Worm (Caenorhabditis elegans) whole organism, late embryonic: Measurements from ENCODE around the gene F14D7.6.

Experiments used
- C38D4.7 ChIP-seq: fragments of 200-800 bp; sonication (Bioruptor generic); optimal IDR thresholded peaks from 2 replicates; lab custom pipeline; 2018; ENCODE audit warnings: mild to moderate bottlenecking, missing genetic modification characterization, moderate library complexity, missing compliant biosample characterization
- K09A11.1 ChIP-seq: sonication (generic microtip); optimal IDR thresholded peaks from 2 replicates; lab custom pipeline; 2017; ENCODE audit warnings: antibody characterized with exemption, mild to moderate bottlenecking, missing genetic modification characterization, missing compliant biosample characterization; ENCODE audit not compliant: insufficient read depth
- T23F11.4 ChIP-seq: fragments of 200-800 bp; sonication (Bioruptor generic); optimal IDR thresholded peaks from 2 replicates; lab custom pipeline; 2018; ENCODE audit warnings: mild to moderate bottlenecking, missing genetic modification characterization, missing compliant biosample characterization
- Y22D7AL.16 ChIP-seq: sonication (generic microtip); optimal IDR thresholded peaks from 2 replicates; lab custom pipeline; 2016; ENCODE audit warnings: missing genetic modification characterization, missing compliant biosample characterization
- ahr-1 ChIP-seq: sonication (generic microtip); optimal IDR thresholded peaks from 2 replicates; lab custom pipeline; 2016; ENCODE audit warnings: missing genetic modification characterization, missing compliant biosample characterization
- ama-1 ChIP-seq: fragments of 150-350 bp; optimal IDR thresholded peaks from 2 replicates; lab custom pipeline; 2014
- ceh-14 ChIP-seq: sonication (generic microtip); optimal IDR thresholded peaks from 2 replicates; lab custom pipeline; 2016; ENCODE audit warnings: missing genotype, missing genetic modification characterization, missing compliant biosample characterization
- ceh-18 ChIP-seq: sonication (generic microtip); optimal IDR thresholded peaks from 2 replicates; lab custom pipeline; 2016; ENCODE audit warnings: missing genetic modification characterization, missing compliant biosample characterization
- ceh-19 ChIP-seq: fragments of 200-800 bp; sonication (Bioruptor generic); optimal IDR thresholded peaks from 2 replicates; lab custom pipeline; 2018; ENCODE audit warnings: mild to moderate bottlenecking, missing genetic modification characterization, missing compliant biosample characterization
- ceh-2 ChIP-seq: sonication (generic microtip); optimal IDR thresholded peaks from 2 replicates; lab custom pipeline; 2016; ENCODE audit warnings: missing genotype, missing genetic modification characterization, missing compliant biosample characterization
- ceh-22 ChIP-seq: sonication (generic microtip); optimal IDR thresholded peaks from 2 replicates; lab custom pipeline; 2017; ENCODE audit warnings: missing biosample characterization, missing genetic modification characterization
- ceh-24 ChIP-seq: sonication (generic microtip); optimal IDR thresholded peaks from 2 replicates; lab custom pipeline; 2016; ENCODE audit warnings: mild to moderate bottlenecking, missing genetic modification characterization, missing compliant biosample characterization
- ceh-30 ChIP-seq: fragments of 150-350 bp; optimal IDR thresholded peaks from 2 replicates; lab custom pipeline; 2014; ENCODE audit warnings: missing biosample characterization, missing genetic modification characterization
- ceh-31 ChIP-seq: sonication (generic microtip); optimal IDR thresholded peaks from 2 replicates; lab custom pipeline; 2016; ENCODE audit warnings: missing genetic modification characterization, missing compliant biosample characterization
- ceh-34 ChIP-seq: sonication (generic microtip); optimal IDR thresholded peaks from 2 replicates; lab custom pipeline; 2016; ENCODE audit warnings: mild to moderate bottlenecking, missing genetic modification characterization, missing compliant biosample characterization
- ceh-6 ChIP-seq: fragments of 200-800 bp; sonication (Bioruptor generic); optimal IDR thresholded peaks from 2 replicates; lab custom pipeline; 2018; ENCODE audit warnings: mild to moderate bottlenecking, missing genetic modification characterization, missing compliant biosample characterization
- dmd-4 ChIP-seq: sonication (generic microtip); optimal IDR thresholded peaks from 2 replicates; lab custom pipeline; 2016; ENCODE audit warnings: borderline replicate concordance, missing genetic modification characterization, missing compliant biosample characterization
- dve-1 ChIP-seq: sonication (generic microtip); optimal IDR thresholded peaks from 2 replicates; lab custom pipeline; 2017; ENCODE audit warnings: antibody characterized with exemption, mild to moderate bottlenecking, missing genetic modification characterization, missing compliant biosample characterization
- elt-2 ChIP-seq: sonication (generic microtip); optimal IDR thresholded peaks from 2 replicates; lab custom pipeline; 2016; ENCODE audit warnings: missing genetic modification reagents, missing genetic modification characterization, missing compliant biosample characterization
- elt-4 ChIP-seq: sonication (generic microtip); optimal IDR thresholded peaks from 2 replicates; lab custom pipeline; 2016; ENCODE audit warnings: missing genetic modification characterization, missing compliant biosample characterization
- eyg-1 ChIP-seq: sonication (generic microtip); optimal IDR thresholded peaks from 2 replicates; lab custom pipeline; 2016; ENCODE audit warnings: missing genotype, missing genetic modification characterization, missing compliant biosample characterization
- fax-1 ChIP-seq: sonication (generic microtip); optimal IDR thresholded peaks from 2 replicates; lab custom pipeline; 2016; ENCODE audit warnings: missing genotype, missing genetic modification characterization, missing compliant biosample characterization
- fkh-6 ChIP-seq: sonication (generic microtip); optimal IDR thresholded peaks from 2 replicates; lab custom pipeline; 2016; ENCODE audit warnings: missing genetic modification characterization, missing compliant biosample characterization
- gmeb-2 ChIP-seq: sonication (generic microtip); optimal IDR thresholded peaks from 2 replicates; lab custom pipeline; 2016; ENCODE audit warnings: missing genetic modification characterization, inconsistent platforms, missing compliant biosample characterization
- hlh-13 ChIP-seq: fragments of 200-800 bp; sonication (Bioruptor generic); optimal IDR thresholded peaks from 2 replicates; lab custom pipeline; 2018; ENCODE audit warnings: mild to moderate bottlenecking, missing genetic modification characterization, missing compliant biosample characterization
- hlh-15 ChIP-seq: sonication (generic microtip); optimal IDR thresholded peaks from 2 replicates; lab custom pipeline; 2016; ENCODE audit warnings: missing genetic modification characterization, missing compliant biosample characterization
- hlh-6 ChIP-seq: sonication (generic microtip); optimal IDR thresholded peaks from 2 replicates; lab custom pipeline; 2016; ENCODE audit warnings: missing genotype, missing genetic modification characterization, missing compliant biosample characterization
- mec-3 ChIP-seq: sonication (generic microtip); optimal IDR thresholded peaks from 2 replicates; lab custom pipeline; 2016; ENCODE audit warnings: borderline replicate concordance, missing genetic modification characterization, missing compliant biosample characterization
- nhr-11 ChIP-seq: fragments of 150-350 bp; optimal IDR thresholded peaks from 2 replicates; lab custom pipeline; 2014; ENCODE audit warnings: missing biosample characterization, missing genetic modification characterization
- npax-4 ChIP-seq: sonication (generic microtip); optimal IDR thresholded peaks from 2 replicates; lab custom pipeline; 2016; ENCODE audit warnings: missing genetic modification characterization, missing compliant biosample characterization
- odd-2 ChIP-seq: sonication (generic microtip); optimal IDR thresholded peaks from 2 replicates; lab custom pipeline; 2017; ENCODE audit warnings: antibody characterized with exemption, mild to moderate bottlenecking, missing genetic modification characterization, missing compliant biosample characterization
- pax-1 ChIP-seq: fragments of 150-350 bp; optimal IDR thresholded peaks from 2 replicates; lab custom pipeline; 2014; ENCODE audit warnings: missing biosample characterization, missing genetic modification characterization
- pha-4 ChIP-seq: fragments of 150-350 bp; optimal IDR thresholded peaks from 2 replicates; lab custom pipeline; 2018; ENCODE audit warnings: missing biosample characterization, missing genetic modification reagents, missing genetic modification characterization
- pros-1 ChIP-seq: fragments of 150-350 bp; optimal IDR thresholded peaks from 2 replicates; lab custom pipeline; 2014; ENCODE audit warnings: missing biosample characterization, missing genetic modification reagents, missing genetic modification characterization
- ref-2 ChIP-seq: sonication (generic microtip); optimal IDR thresholded peaks from 2 replicates; lab custom pipeline; 2016; ENCODE audit warnings: missing genetic modification characterization, missing compliant biosample characterization
- sdc-2 ChIP-seq: sonication (generic microtip); optimal IDR thresholded peaks from 2 replicates; lab custom pipeline; 2016; ENCODE audit warnings: missing genotype, missing genetic modification characterization, missing compliant biosample characterization
- sox-2 ChIP-seq: fragments of 200-800 bp; sonication (Bioruptor generic); IDR thresholded peaks from 2 replicates; pipeline ENCODE4 v1.3.6; 2022; ENCODE audit warnings: missing genetic modification reagents, missing genetic modification characterization, missing compliant biosample characterization
- sox-4 ChIP-seq: sonication (generic microtip); optimal IDR thresholded peaks from 2 replicates; lab custom pipeline; 2017; ENCODE audit warnings: mild to moderate bottlenecking, missing genetic modification characterization, inconsistent platforms, missing compliant biosample characterization
- tbx-2 ChIP-seq: sonication (generic microtip); optimal IDR thresholded peaks from 2 replicates; lab custom pipeline; 2016; ENCODE audit warnings: missing genetic modification characterization, missing compliant biosample characterization
- unc-3 ChIP-seq, 2 experiments: fragments of 200-800 bp in 1 of 2; sonication (Bioruptor generic) in 1 of 2; sonication (generic microtip) in 1 of 2; conservative IDR thresholded peaks in 1 of 2; optimal IDR thresholded peaks in 1 of 2; 2 replicates each; pipeline versions ENCODE4 v1.3.6 to Lab custom; 2016 to 2022; ENCODE audit warnings: missing compliant biosample characterization in 2 of 2, missing genetic modification characterization in 2 of 2, missing genetic modification reagents in 1 of 2
- unc-42 ChIP-seq: sonication (generic microtip); optimal IDR thresholded peaks from 2 replicates; lab custom pipeline; 2016; ENCODE audit warnings: missing genotype, missing genetic modification characterization, missing compliant biosample characterization
- unc-55 ChIP-seq: sonication (generic microtip); optimal IDR thresholded peaks from 2 replicates; lab custom pipeline; 2017; ENCODE audit warnings: missing biosample characterization, missing genetic modification reagents, missing genetic modification characterization
- unc-86 ChIP-seq: sonication (generic microtip); optimal IDR thresholded peaks from 2 replicates; lab custom pipeline; 2016; ENCODE audit warnings: missing genetic modification characterization, missing compliant biosample characterization
- zip-5 ChIP-seq: sonication (generic microtip); optimal IDR thresholded peaks from 2 replicates; lab custom pipeline; 2016; ENCODE audit warnings: missing genetic modification characterization, missing compliant biosample characterization

F14D7.6 gene

DNA sequence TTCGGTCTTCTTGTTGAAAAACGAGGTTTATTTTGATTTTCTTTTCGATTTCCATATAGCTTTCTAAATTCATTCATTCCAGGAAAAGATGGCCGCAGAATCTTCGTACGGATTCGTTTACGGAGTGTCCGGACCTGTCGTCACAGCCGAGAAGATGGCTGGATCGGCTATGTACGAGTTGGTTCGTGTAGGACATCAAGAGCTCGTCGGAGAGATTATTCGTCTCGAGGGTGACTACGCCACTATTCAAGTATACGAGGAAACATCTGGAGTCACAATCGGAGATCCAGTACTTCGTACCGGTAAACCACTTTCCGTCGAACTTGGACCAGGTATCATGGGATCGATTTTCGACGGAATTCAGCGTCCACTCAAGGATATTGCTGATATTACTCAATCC is 50.4 kb downstream of the F14D7.6 start, which contains the start of gene vha-13:
vha-13 (plus strand) TSS at position 81 of the 400 bp plus-strand sequence.
- no peak for TF ChIP-seq ceh-22 (tag; lab: Kevin White, UChicago)
- TF ChIP-seq pax-1 (tag; lab: Kevin White, UChicago) = no peak
- no peak for TF ChIP-seq ama-1 (lab: Kevin White, UChicago)
- TF ChIP-seq ceh-18 (tag; lab: Kevin White, UChicago) = no peak
- no peak for TF ChIP-seq gmeb-2 (tag; lab: Kevin White, UChicago)
- no peak for TF ChIP-seq ceh-19 (GFP tag; lab: Kevin White, UChicago)
- no peak for TF ChIP-seq ceh-31 (tag; lab: Kevin White, UChicago)
- TF ChIP-seq hlh-6 = no peak
- TF ChIP-seq hlh-15 (tag; lab: Kevin White, UChicago) = no peak

DNA sequence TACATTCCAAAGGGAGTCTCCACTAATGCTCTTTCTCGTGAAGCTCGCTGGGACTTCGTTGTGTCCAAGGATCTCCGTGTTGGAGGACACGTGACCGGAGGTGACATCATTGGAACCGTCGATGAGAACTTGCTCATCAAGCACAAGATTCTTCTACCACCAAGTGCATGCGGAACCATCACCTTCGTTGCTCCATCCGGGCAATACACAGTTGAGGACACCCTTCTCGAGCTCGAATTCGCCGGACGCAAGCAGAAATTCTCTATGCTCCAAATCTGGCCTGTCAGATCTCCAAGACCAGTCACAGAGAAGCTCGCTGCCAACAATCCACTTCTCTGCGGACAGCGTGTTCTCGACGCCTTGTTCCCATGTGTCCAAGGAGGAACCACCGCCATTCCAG is 50.8 kb downstream of the F14D7.6 start:
- no peak for TF ChIP-seq T23F11.4 (GFP tag; lab: Kevin White, UChicago)

DNA sequence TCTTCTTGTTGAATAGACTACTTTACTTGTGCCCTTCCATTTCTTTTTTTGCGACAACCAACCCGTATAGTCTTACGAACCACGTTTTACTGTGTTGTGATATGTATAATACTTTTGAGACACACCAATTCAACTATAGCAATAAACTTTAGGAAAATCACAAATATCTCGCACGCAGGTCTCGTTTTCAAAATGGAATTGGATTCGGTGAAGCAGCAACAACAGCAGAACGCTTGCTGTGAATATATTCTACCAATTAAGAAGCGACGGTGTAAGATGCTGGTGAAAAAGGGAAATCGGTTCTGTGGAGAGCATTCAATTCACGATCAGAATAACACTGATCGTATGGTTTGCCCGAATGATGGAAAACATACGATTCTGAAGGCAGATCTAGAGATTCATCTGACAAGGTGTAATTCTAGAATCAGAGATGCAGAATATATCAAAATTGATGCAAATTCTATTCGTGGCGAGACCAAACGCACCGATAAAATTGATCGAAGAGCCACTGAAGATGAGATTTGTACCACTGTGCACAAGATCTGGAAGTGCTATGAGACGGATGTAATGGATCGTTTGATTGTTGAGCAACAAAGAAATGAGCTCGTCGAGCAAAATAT is 53.2 kb downstream of the F14D7.6 start, which contains the start of gene Y49A3A.3:
Y49A3A.3 (plus strand) TSS at position 153 of the 620 bp plus-strand sequence.
- TF ChIP-seq ama-1 (lab: Kevin White, UChicago) (peak; percentile 52), elt-2 (tag; lab: Kevin White, UChicago) (no peak)
- TF ChIP-seq, all 69 proteins: peak for 1

DNA sequence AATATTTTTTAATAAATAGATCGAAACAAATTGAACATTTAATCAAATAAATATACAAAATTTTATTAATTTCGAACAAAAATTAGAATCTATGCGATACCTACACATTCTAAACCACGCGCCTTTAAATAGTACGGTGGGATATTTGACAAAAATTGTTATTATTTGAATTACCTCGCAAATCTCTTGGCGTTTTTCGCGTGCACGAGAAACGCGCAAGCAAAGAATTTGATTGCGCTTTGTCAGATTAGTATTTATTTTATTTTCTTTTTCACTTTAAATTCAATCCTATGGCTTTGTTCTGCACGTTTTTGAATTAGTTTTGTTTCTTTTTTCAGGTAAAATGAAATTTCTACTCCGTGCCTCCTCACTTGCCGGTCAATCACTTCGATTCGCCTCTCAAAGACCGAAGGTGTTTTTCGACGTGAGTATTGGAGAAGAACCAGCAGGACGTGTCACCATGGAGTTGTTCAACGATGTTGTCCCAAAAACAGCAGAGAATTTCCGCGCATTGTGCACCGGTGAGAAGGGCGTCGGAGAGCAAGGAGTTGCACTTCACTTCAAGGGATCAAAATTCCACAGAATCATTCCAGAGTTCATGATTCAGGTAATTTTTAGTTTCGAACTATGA is 54.6 kb downstream of the F14D7.6 start, which contains the start of gene cyn-1:
cyn-1 (plus strand) TSS at position 339 of the 631 bp plus-strand sequence.
- TF ChIP-seq ceh-34 (peak; percentile 35), nhr-11 (no peak), ama-1 (lab: Kevin White, UChicago) (no peak), gmeb-2 (tag; lab: Kevin White, UChicago) (no peak), dve-1 (peak; percentile 10), ahr-1 (no peak), dmd-4 (tag; lab: Kevin White, UChicago) (no peak), ceh-24 (tag; lab: Kevin White, UChicago) (no peak), eyg-1 (tag; lab: Kevin White, UChicago) (no peak), odd-2 (tag; lab: Kevin White, UChicago) (no peak), ceh-14 (no peak), npax-4 (tag; lab: Kevin White, UChicago) (no peak), unc-86 (tag; lab: Kevin White, UChicago) (no peak), zip-5 (tag; lab: Kevin White, UChicago) (no peak), ceh-30 (tag; lab: Kevin White, UChicago) (no peak), pha-4 (tag; lab: Kevin White, UChicago) (no peak), C38D4.7 (GFP tag; lab: Kevin White, UChicago) (no peak), ceh-6 (GFP tag; lab: Kevin White, UChicago) (no peak), unc-42 (peak; percentile 51), pros-1 (tag; lab: Kevin White, UChicago) (no peak), mec-3 (tag; lab: Kevin White, UChicago) (no peak), fax-1 (tag; lab: Kevin White, UChicago) (no peak), ref-2 (no peak), ceh-22 (tag; lab: Kevin White, UChicago) (no peak), fkh-6 (tag; lab: Kevin White, UChicago) (no peak), ceh-2 (tag; lab: Kevin White, UChicago) (no peak), K09A11.1 (tag; lab: Kevin White, UChicago) (no peak), sox-2 (GFP tag; lab: Robert Waterston, UW) (no peak), tbx-2 (peak; percentile 25), pax-1 (tag; lab: Kevin White, UChicago) (no peak), elt-4 (tag; lab: Kevin White, UChicago) (no peak), hlh-6 (no peak), Y22D7AL.16 (tag; lab: Kevin White, UChicago) (no peak), T23F11.4 (GFP tag; lab: Kevin White, UChicago) (no peak), unc-3 (GFP tag; conservative IDR thresholded peaks at IDR 0.05; lab: Robert Waterston, UW) (no peak), unc-3 (tag; optimal IDR thresholded peaks at IDR 0.05; lab: Kevin White, UChicago) (no peak), unc-55 (GFP tag; lab: Kevin White, UChicago) (no peak), sdc-2 (tag; lab: Kevin White, UChicago) (no peak), hlh-13 (GFP tag; lab: Kevin White, UChicago) (no peak), sox-4 (tag; lab: Kevin White, UChicago) (no peak)
